Fruit fly (Drosophila melanogaster) whole organism, embryonic: ENCODE data around the gene CG14219.
A peak's percentile ranks its signal among the peaks of the same experiment; 100 is the strongest.

Experiments
- Atf6 ChIP-seq: fragments of 200-800 bp; sonication (Bioruptor generic); IDR thresholded peaks from 2 replicates; pipeline ENCODE4 v1.3.6; 2022; ENCODE audit warnings: missing biosample characterization, missing genetic modification characterization
- BtbVII ChIP-seq: fragments of 200-800 bp; sonication (Bioruptor generic); optimal IDR thresholded peaks from 3 replicates; lab custom pipeline; 2017; ENCODE audit warnings: missing biosample characterization, mild to moderate bottlenecking, missing genetic modification characterization
- Bteb2 ChIP-seq: fragments of 200-800 bp; sonication (Bioruptor generic); optimal IDR thresholded peaks from 2 replicates; lab custom pipeline; 2016; ENCODE audit warnings: missing biosample characterization, missing genetic modification characterization
- CG11504 ChIP-seq: fragments of 200-800 bp; sonication (Bioruptor generic); optimal IDR thresholded peaks from 3 replicates; lab custom pipeline; 2019; ENCODE audit warnings: missing biosample characterization, mild to moderate bottlenecking, missing genetic modification characterization, moderate library complexity
- CG12155 ChIP-seq: fragments of 200-800 bp; sonication (Bioruptor generic); optimal IDR thresholded peaks from 3 replicates; lab custom pipeline; 2016; ENCODE audit warnings: missing biosample characterization, missing genetic modification characterization
- CG12391 ChIP-seq: fragments of 200-800 bp; sonication (Bioruptor generic); optimal IDR thresholded peaks from 3 replicates; lab custom pipeline; 2018; ENCODE audit warnings: missing biosample characterization, mild to moderate bottlenecking, missing genetic modification characterization, moderate library complexity
- CG13287 ChIP-seq: fragments of 200-800 bp; sonication (Bioruptor generic); IDR thresholded peaks from 2 replicates; pipeline ENCODE4 v1.3.6; 2022; ENCODE audit warnings: missing biosample characterization, missing genetic modification characterization; ENCODE audit not compliant: partially characterized antibody
- CG13624 ChIP-seq: fragments of 200-800 bp; sonication (Bioruptor generic); optimal IDR thresholded peaks from 2 replicates; lab custom pipeline; 2016; ENCODE audit warnings: missing biosample characterization, missing genetic modification characterization
- CG15269 ChIP-seq: fragments of 200-800 bp; sonication (Bioruptor generic); optimal IDR thresholded peaks from 2 replicates; lab custom pipeline; 2018; ENCODE audit warnings: missing biosample characterization, mild to moderate bottlenecking, missing genetic modification characterization, moderate library complexity
- CG15479 ChIP-seq: fragments of 200-800 bp; sonication (Bioruptor generic); optimal IDR thresholded peaks from 3 replicates; lab custom pipeline; 2019; ENCODE audit warnings: missing biosample characterization, mild to moderate bottlenecking, missing genetic modification characterization, moderate library complexity
- CG1647 ChIP-seq: fragments of 200-800 bp; sonication (Bioruptor generic); optimal IDR thresholded peaks from 3 replicates; lab custom pipeline; 2016; ENCODE audit warnings: missing biosample characterization, missing genetic modification characterization
- CG18764 ChIP-seq: fragments of 200-800 bp; sonication (Bioruptor generic); optimal IDR thresholded peaks from 3 replicates; lab custom pipeline; 2016; ENCODE audit warnings: missing biosample characterization, missing genetic modification characterization
- CG32532 ChIP-seq: fragments of 200-800 bp; sonication (Bioruptor generic); IDR thresholded peaks from 2 replicates; pipeline ENCODE4 v1.3.6; 2022; ENCODE audit warnings: missing biosample characterization, missing genetic modification characterization
- CG33557 ChIP-seq: fragments of 200-800 bp; sonication (Bioruptor generic); optimal IDR thresholded peaks from 2 replicates; lab custom pipeline; 2019; ENCODE audit warnings: missing biosample characterization, mild to moderate bottlenecking, missing genetic modification characterization, moderate library complexity
- CG42726 ChIP-seq: fragments of 200-800 bp; sonication (Bioruptor generic); IDR thresholded peaks from 2 replicates; pipeline ENCODE4 v1.3.6; 2022; ENCODE audit warnings: missing biosample characterization, missing genetic modification characterization; ENCODE audit not compliant: partially characterized antibody
- CG4328 ChIP-seq: fragments of 200-800 bp; sonication (Bioruptor generic); optimal IDR thresholded peaks from 3 replicates; lab custom pipeline; 2017; ENCODE audit warnings: missing biosample characterization, missing genetic modification reagents, missing genetic modification characterization
- CG4617 ChIP-seq: fragments of 200-800 bp; sonication (Bioruptor generic); optimal IDR thresholded peaks from 3 replicates; lab custom pipeline; 2016; ENCODE audit warnings: missing biosample characterization, missing genetic modification characterization, borderline replicate concordance
- CoRest ChIP-seq: fragments of 200-800 bp; sonication (Bioruptor generic); optimal IDR thresholded peaks from 3 replicates; lab custom pipeline; 2018; ENCODE audit warnings: missing biosample characterization, mild to moderate bottlenecking, missing genetic modification characterization, moderate library complexity
- Dip3 ChIP-seq: fragments of 200-800 bp; sonication (Bioruptor generic); optimal IDR thresholded peaks from 3 replicates; lab custom pipeline; 2016; ENCODE audit warnings: missing biosample characterization, missing genetic modification characterization
- Fer1 ChIP-seq: fragments of 200-800 bp; sonication (Bioruptor generic); optimal IDR thresholded peaks from 2 replicates; lab custom pipeline; 2017; ENCODE audit warnings: missing biosample characterization, mild to moderate bottlenecking, missing genetic modification characterization
- Gsc ChIP-seq: fragments of 200-800 bp; sonication (Bioruptor generic); IDR thresholded peaks from 2 replicates; pipeline ENCODE4 v1.3.6; 2022; ENCODE audit warnings: missing biosample characterization, missing genetic modification characterization
- H15 ChIP-seq: fragments of 200-800 bp; sonication (Bioruptor generic); IDR thresholded peaks from 3 replicates; pipeline ENCODE4 v1.3.6; 2022; ENCODE audit warnings: missing biosample characterization, missing genetic modification characterization
- HLHmδ ChIP-seq: fragments of 200-800 bp; sonication (Bioruptor generic); optimal IDR thresholded peaks from 2 replicates; lab custom pipeline; 2018; ENCODE audit warnings: missing biosample characterization, mild to moderate bottlenecking, missing genetic modification characterization, moderate library complexity
- Hr78 ChIP-seq, 2 experiments: fragments of 200-800 bp in 1 of 2; fragments of >200 bp in 1 of 2; sonication (Bioruptor generic) in 1 of 2; optimal IDR thresholded peaks; 2 replicates each; lab custom pipeline; 2017 to 2019; ENCODE audit warnings: missing biosample characterization in 2 of 2, missing genetic modification characterization in 2 of 2, mild to moderate bottlenecking in 1 of 2, moderate library complexity in 1 of 2
- Lim3 ChIP-seq: fragments of 200-800 bp; sonication (Bioruptor generic); IDR thresholded peaks from 2 replicates; pipeline ENCODE4 v1.3.6; 2022; ENCODE audit warnings: missing biosample characterization, missing genetic modification characterization
- Optix ChIP-seq: fragments of 200-800 bp; sonication (Bioruptor generic); IDR thresholded peaks from 3 replicates; pipeline ENCODE4 v1.3.6; 2022; ENCODE audit warnings: missing biosample characterization, missing genetic modification characterization
- Poxn ChIP-seq: fragments of 200-800 bp; sonication (Bioruptor generic); IDR thresholded peaks from 2 replicates; pipeline ENCODE4 v1.3.6; 2022; ENCODE audit warnings: missing biosample characterization, missing genetic modification characterization
- Sry-δ ChIP-seq: fragments of 200-800 bp; sonication (Bioruptor generic); optimal IDR thresholded peaks from 2 replicates; lab custom pipeline; 2016; ENCODE audit warnings: missing biosample characterization, missing genetic modification characterization
- Ssrp ChIP-seq: fragments of 200-800 bp; sonication (Bioruptor generic); optimal IDR thresholded peaks from 2 replicates; lab custom pipeline; 2018; ENCODE audit warnings: missing biosample characterization, mild to moderate bottlenecking, missing genetic modification characterization, moderate library complexity
- abd-A ChIP-seq: fragments of 200-800 bp; sonication (Bioruptor generic); optimal IDR thresholded peaks from 3 replicates; lab custom pipeline; 2019; ENCODE audit warnings: missing biosample characterization, mild to moderate bottlenecking, missing genetic modification characterization, moderate library complexity
- ash1 ChIP-seq: fragments of 200-800 bp; sonication (Bioruptor generic); optimal IDR thresholded peaks from 2 replicates; lab custom pipeline; 2018; ENCODE audit warnings: missing biosample characterization, mild to moderate bottlenecking, missing genetic modification characterization
- ato ChIP-seq: fragments of 200-800 bp; sonication (Bioruptor generic); IDR thresholded peaks from 2 replicates; pipeline ENCODE4 v1.3.6; 2022; ENCODE audit warnings: missing biosample characterization, missing genetic modification characterization; ENCODE audit not compliant: partially characterized antibody
- bbx ChIP-seq: fragments of 200-800 bp; sonication (Bioruptor generic); IDR thresholded peaks from 2 replicates; pipeline ENCODE4 v1.3.6; 2022; ENCODE audit warnings: missing biosample characterization, missing genetic modification characterization; ENCODE audit not compliant: partially characterized antibody
- bigmax ChIP-seq: fragments of 200-800 bp; sonication (Bioruptor generic); optimal IDR thresholded peaks from 2 replicates; lab custom pipeline; 2018; ENCODE audit warnings: missing biosample characterization, mild to moderate bottlenecking, missing genetic modification characterization
- bsh ChIP-seq, 2 experiments: fragments of 200-800 bp; sonication (Bioruptor generic); optimal IDR thresholded peaks; 2 replicates each; lab custom pipeline; 2017 to 2018; ENCODE audit warnings: mild to moderate bottlenecking in 2 of 2, missing biosample characterization in 2 of 2, missing genetic modification characterization in 2 of 2, moderate library complexity in 1 of 2
- ci ChIP-seq: fragments of 200-800 bp; sonication (Bioruptor generic); IDR thresholded peaks from 3 replicates; pipeline ENCODE4 v1.3.6; 2022; ENCODE audit warnings: missing biosample characterization, missing genetic modification characterization
- fu2 ChIP-seq: fragments of 200-800 bp; sonication (Bioruptor generic); optimal IDR thresholded peaks from 2 replicates; lab custom pipeline; 2016; ENCODE audit warnings: missing biosample characterization, missing genetic modification characterization
- grn ChIP-seq: fragments of 200-800 bp; sonication (Bioruptor generic); optimal IDR thresholded peaks from 3 replicates; lab custom pipeline; 2017; ENCODE audit warnings: missing biosample characterization, missing genetic modification characterization
- ken ChIP-seq: fragments of 200-800 bp; sonication (Bioruptor generic); IDR thresholded peaks from 3 replicates; pipeline ENCODE4 v1.3.6; 2022; ENCODE audit warnings: missing biosample characterization, missing genetic modification characterization
- kni ChIP-seq: fragments of 200-800 bp; sonication (Bioruptor generic); optimal IDR thresholded peaks from 3 replicates; lab custom pipeline; 2017; ENCODE audit warnings: mild to moderate bottlenecking, missing biosample characterization, missing genetic modification reagents, missing genetic modification characterization
- lola ChIP-seq, 3 experiments: fragments of >200 bp in 2 of 3; fragments of 200-800 bp in 1 of 3; sonication (Bioruptor generic) in 1 of 3; optimal IDR thresholded peaks; 2 replicates each; lab custom pipeline; 2017 to 2019; ENCODE audit warnings: missing biosample characterization in 3 of 3, missing genetic modification characterization in 3 of 3, mild to moderate bottlenecking in 1 of 3, moderate library complexity in 1 of 3
- p53 ChIP-seq: fragments of 200-800 bp; sonication (Bioruptor generic); optimal IDR thresholded peaks from 2 replicates; lab custom pipeline; 2016; ENCODE audit warnings: missing biosample characterization, missing genetic modification characterization
- psq ChIP-seq: fragments of 200-800 bp; sonication (Bioruptor generic); optimal IDR thresholded peaks from 2 replicates; lab custom pipeline; 2017; ENCODE audit warnings: missing biosample characterization, missing genetic modification characterization
- sc ChIP-seq, 3 experiments: fragments of >200 bp in 2 of 3; fragments of 200-800 bp in 1 of 3; sonication (Bioruptor generic) in 1 of 3; optimal IDR thresholded peaks; 2 replicates in 2 of 3; 3 replicates in 1 of 3; lab custom pipeline; 2017; ENCODE audit warnings: mild to moderate bottlenecking in 1 of 3, missing biosample characterization in 1 of 3, missing genetic modification characterization in 1 of 3, missing genetic modification reagents in 1 of 3
- sens ChIP-seq: fragments of 200-800 bp; sonication (Bioruptor generic); peaks from one replicate; lab custom pipeline; 2016; ENCODE audit warnings: missing biosample characterization, missing genetic modification characterization
- slou ChIP-seq: fragments of 200-800 bp; sonication (Bioruptor generic); optimal IDR thresholded peaks from 3 replicates; lab custom pipeline; 2016; ENCODE audit warnings: missing biosample characterization, missing genetic modification characterization
- slp2 ChIP-seq: fragments of 200-800 bp; sonication (Bioruptor generic); optimal IDR thresholded peaks from 2 replicates; lab custom pipeline; 2016; ENCODE audit warnings: missing biosample characterization, missing genetic modification characterization
- stwl ChIP-seq: fragments of 200-800 bp; sonication (Bioruptor generic); optimal IDR thresholded peaks from 3 replicates; lab custom pipeline; 2018; ENCODE audit warnings: missing biosample characterization, mild to moderate bottlenecking, missing genetic modification characterization, moderate library complexity
- tap ChIP-seq: fragments of 200-800 bp; optimal IDR thresholded peaks from 3 replicates; lab custom pipeline; 2019; ENCODE audit warnings: missing biosample characterization, mild to moderate bottlenecking, missing genetic modification characterization, moderate library complexity
- unpg ChIP-seq: fragments of 200-800 bp; sonication (Bioruptor generic); optimal IDR thresholded peaks from 3 replicates; lab custom pipeline; 2018; ENCODE audit warnings: missing biosample characterization, mild to moderate bottlenecking, missing genetic modification characterization, moderate library complexity

The CG14219 gene

dm6 chrX:19604997-19605396 lies 15.0 kb upstream of the CG14219 start, which contains the start of gene CG14207 (continued):
- TF ChIP-seq BtbVII (GFP tag; lab: Kevin White, UChicago) (no peak), Sry-δ (GFP tag; lab: Kevin White, UChicago) (peak; percentile 40), CG32532 (GFP tag; lab: Robert Waterston, UW) (peak; percentile 9; the same call in 1 of the 2 replicates), CG13287 (peak; percentile 80), HLHmδ (no peak), Gsc (GFP tag; lab: Robert Waterston, UW) (no peak), CG33557 (GFP tag; lab: Kevin White, UChicago) (no peak), ci (peak; percentile 65; the same call in 2 of the 3 replicates), Ssrp (tag; lab: Kevin White, UChicago) (no peak), CG15269 (peak; percentile 31), CG4328 (GFP tag; lab: Kevin White, UChicago) (no peak), bigmax (GFP tag; lab: Kevin White, UChicago) (no peak), Optix (GFP tag; lab: Robert Waterston, UW) (no peak), kni (GFP tag; lab: Kevin White, UChicago) (no peak), H15 (GFP tag; lab: Robert Waterston, UW) (no peak), slp2 (GFP tag; lab: Kevin White, UChicago) (no peak), CG42726 (GFP tag; lab: Robert Waterston, UW) (peak; percentile 59; the same call in 1 of the 2 replicates), p53 (GFP tag; lab: Kevin White, UChicago) (no peak), stwl (tag; lab: Kevin White, UChicago) (peak; percentile 73), Poxn (GFP tag; lab: Robert Waterston, UW) (no peak), CG11504 (tag; lab: Kevin White, UChicago) (peak; percentile 31), lola (GFP tag; optimal IDR thresholded peaks at IDR 0.05; lab: Kevin White, UChicago) (no peak), ash1 (GFP tag; lab: Kevin White, UChicago) (no peak), CoRest (tag; lab: Kevin White, UChicago) (no peak), CG12391 (no peak), sc (optimal IDR thresholded peaks at IDR 0.05; lab: Kevin White, UChicago) (no peak), sc (GFP tag; optimal IDR thresholded peaks at IDR 0.05; lab: Kevin White, UChicago) (no peak), Bteb2 (GFP tag; lab: Kevin White, UChicago) (no peak), CG13624 (GFP tag; lab: Kevin White, UChicago) (peak; percentile 56), CG15479 (GFP tag; lab: Kevin White, UChicago) (no peak), Atf6 (GFP tag; lab: Robert Waterston, UW) (peak; percentile 32), CG1647 (GFP tag; lab: Kevin White, UChicago) (no peak), ato (GFP tag; lab: Robert Waterston, UW) (peak; percentile 82), bbx (GFP tag; lab: Robert Waterston, UW) (peak; percentile 80), Lim3 (GFP tag; lab: Robert Waterston, UW) (no peak), Fer1 (GFP tag; lab: Kevin White, UChicago) (peak; percentile 28), Dip3 (GFP tag; lab: Kevin White, UChicago) (peak; percentile 2), CG4617 (GFP tag; lab: Kevin White, UChicago) (no peak), unpg (GFP tag; lab: Kevin White, UChicago) (peak; percentile 6), grn (GFP tag; lab: Kevin White, UChicago) (no peak), bsh (GFP tag; optimal IDR thresholded peaks at IDR 0.05; lab: Kevin White, UChicago) (peak in 1 of 2 experiments; percentile 9), slou (GFP tag; lab: Kevin White, UChicago) (no peak), tap (tag; lab: Kevin White, UChicago) (no peak), fu2 (GFP tag; lab: Kevin White, UChicago) (no peak), abd-A (tag; lab: Kevin White, UChicago) (peak; percentile 39), ken (GFP tag; lab: Robert Waterston, UW) (no peak), sens (GFP tag; lab: Kevin White, UChicago) (peak; percentile 63), CG12155 (GFP tag; lab: Kevin White, UChicago) (no peak), Hr78 (GFP tag; optimal IDR thresholded peaks at IDR 0.05; lab: Kevin White, UChicago) (no peak), psq (GFP tag; lab: Kevin White, UChicago) (no peak), CG18764 (GFP tag; lab: Kevin White, UChicago) (no peak)
